Fruit fly (Drosophila melanogaster) whole organism, embryonic: Measurements from ENCODE around the gene CG43389.

Experiments used
- C15 ChIP-seq: fragments of 200-800 bp; sonication (Bioruptor generic); IDR thresholded peaks from 3 replicates; pipeline ENCODE4 v1.3.6; 2022; ENCODE audit warnings: missing biosample characterization, missing genetic modification characterization
- CG10209 ChIP-seq: fragments of 200-800 bp; sonication (Bioruptor generic); optimal IDR thresholded peaks from 3 replicates; lab custom pipeline; 2017; ENCODE audit warnings: missing biosample characterization, mild to moderate bottlenecking, missing genetic modification characterization, missing genetic modification reagents
- CG10274 ChIP-seq: fragments of 200-800 bp; sonication (Bioruptor generic); optimal IDR thresholded peaks from 3 replicates; lab custom pipeline; 2017; ENCODE audit warnings: missing biosample characterization, mild to moderate bottlenecking, missing genetic modification characterization
- CG10366 ChIP-seq: fragments of 200-800 bp; sonication (Bioruptor generic); IDR thresholded peaks from 2 replicates; pipeline ENCODE4 v1.3.6; 2022; ENCODE audit warnings: missing biosample characterization, missing genetic modification characterization
- CG13123 ChIP-seq: fragments of 200-800 bp; sonication (Bioruptor generic); optimal IDR thresholded peaks from 2 replicates; lab custom pipeline; 2016; ENCODE audit warnings: missing biosample characterization, missing genetic modification characterization
- CG13296 ChIP-seq: fragments of 200-800 bp; sonication (Bioruptor generic); optimal IDR thresholded peaks from 3 replicates; lab custom pipeline; 2018; ENCODE audit warnings: missing biosample characterization, mild to moderate bottlenecking, missing genetic modification characterization
- CG1603 ChIP-seq: fragments of 200-800 bp; sonication (Bioruptor generic); optimal IDR thresholded peaks from 2 replicates; lab custom pipeline; 2019; ENCODE audit warnings: missing biosample characterization, mild to moderate bottlenecking, missing genetic modification characterization, moderate library complexity
- CG16813 ChIP-seq: fragments of 200-800 bp; sonication (Bioruptor generic); IDR thresholded peaks from 3 replicates; pipeline ENCODE4 v1.3.6; 2022; ENCODE audit warnings: missing biosample characterization, missing genetic modification characterization; ENCODE audit not compliant: partially characterized antibody
- CG17186 ChIP-seq: fragments of 200-800 bp; sonication (Bioruptor generic); optimal IDR thresholded peaks from 3 replicates; lab custom pipeline; 2017; ENCODE audit warnings: missing biosample characterization, missing genetic modification reagents, missing genetic modification characterization
- CG17361 ChIP-seq: fragments of 200-800 bp; sonication (Bioruptor generic); IDR thresholded peaks from 3 replicates; pipeline ENCODE4 v1.3.6; 2022; ENCODE audit warnings: missing biosample characterization, missing genetic modification characterization
- CG2202 ChIP-seq: fragments of 200-800 bp; sonication (Bioruptor generic); optimal IDR thresholded peaks from 2 replicates; lab custom pipeline; 2018; ENCODE audit warnings: missing biosample characterization, mild to moderate bottlenecking, missing genetic modification characterization
- CG2712 ChIP-seq: fragments of 200-800 bp; optimal IDR thresholded peaks from 3 replicates; lab custom pipeline; 2019; ENCODE audit warnings: missing biosample characterization, mild to moderate bottlenecking, missing genetic modification characterization, moderate library complexity
- CG30403 ChIP-seq: fragments of 200-800 bp; sonication (Bioruptor generic); optimal IDR thresholded peaks from 3 replicates; lab custom pipeline; 2016; ENCODE audit warnings: missing biosample characterization, missing genetic modification characterization
- CG3163 ChIP-seq: fragments of 200-800 bp; sonication (Bioruptor generic); optimal IDR thresholded peaks from 3 replicates; lab custom pipeline; 2016; ENCODE audit warnings: missing biosample characterization, missing genetic modification characterization
- CG34224 ChIP-seq: fragments of 200-800 bp; sonication (Bioruptor generic); IDR thresholded peaks from 3 replicates; pipeline ENCODE4 v1.3.6; 2022; ENCODE audit warnings: missing biosample characterization, missing genetic modification characterization; ENCODE audit not compliant: partially characterized antibody
- CG42726 ChIP-seq: fragments of 200-800 bp; sonication (Bioruptor generic); IDR thresholded peaks from 2 replicates; pipeline ENCODE4 v1.3.6; 2022; ENCODE audit warnings: missing biosample characterization, missing genetic modification characterization; ENCODE audit not compliant: partially characterized antibody
- CG4730 ChIP-seq: fragments of 200-800 bp; sonication (Bioruptor generic); IDR thresholded peaks from 2 replicates; pipeline ENCODE4 v1.3.6; 2022; ENCODE audit warnings: missing biosample characterization, missing genetic modification characterization
- Camta ChIP-seq: fragments of 200-800 bp; sonication (Bioruptor generic); optimal IDR thresholded peaks from 2 replicates; lab custom pipeline; 2016; ENCODE audit warnings: missing biosample characterization, missing genetic modification characterization
- Dfd ChIP-seq, 2 experiments: fragments of >200 bp; optimal IDR thresholded peaks; 2 replicates each; lab custom pipeline; 2017; ENCODE audit warnings: missing biosample characterization in 2 of 2, missing genetic modification characterization in 2 of 2
- E2f1 ChIP-seq: fragments of 200-800 bp; sonication (Bioruptor generic); IDR thresholded peaks from 2 replicates; pipeline ENCODE4 v1.3.6; 2022; ENCODE audit warnings: missing biosample characterization, missing genetic modification characterization
- Fer3 ChIP-seq: fragments of 200-800 bp; sonication (Bioruptor generic); optimal IDR thresholded peaks from 2 replicates; lab custom pipeline; 2018; ENCODE audit warnings: missing biosample characterization, mild to moderate bottlenecking, missing genetic modification characterization, moderate library complexity
- GATAe ChIP-seq: fragments of 200-800 bp; sonication (Bioruptor generic); conservative IDR thresholded peaks from 2 replicates; pipeline ENCODE4 v1.3.6; 2022; ENCODE audit warnings: missing biosample characterization, missing genetic modification characterization
- Lpt ChIP-seq: fragments of >200 bp; optimal IDR thresholded peaks from 2 replicates; lab custom pipeline; 2018; ENCODE audit warnings: missing biosample characterization, missing genetic modification characterization
- Myb ChIP-seq: fragments of 200-800 bp; sonication (Bioruptor generic); optimal IDR thresholded peaks from 2 replicates; lab custom pipeline; 2016; ENCODE audit warnings: missing biosample characterization, missing genetic modification characterization
- NC2α ChIP-seq: fragments of 200-800 bp; sonication (Bioruptor generic); optimal IDR thresholded peaks from 2 replicates; lab custom pipeline; 2016; ENCODE audit warnings: missing biosample characterization, missing genetic modification characterization
- Oli ChIP-seq: fragments of 200-800 bp; sonication (Bioruptor generic); optimal IDR thresholded peaks from 2 replicates; lab custom pipeline; 2018; ENCODE audit warnings: missing biosample characterization, mild to moderate bottlenecking, missing genetic modification characterization, moderate library complexity
- Ptx1 ChIP-seq: fragments of 200-800 bp; sonication (Bioruptor generic); IDR thresholded peaks from 2 replicates; pipeline ENCODE4 v1.3.6; 2022; ENCODE audit warnings: missing biosample characterization, missing genetic modification characterization
- Stat92E ChIP-seq, 3 experiments: fragments of >200 bp in 2 of 3; fragments of 200-800 bp in 1 of 3; sonication (Bioruptor generic) in 1 of 3; optimal IDR thresholded peaks; 2 replicates each; lab custom pipeline; 2017 to 2019; ENCODE audit warnings: missing biosample characterization in 3 of 3, missing genetic modification characterization in 3 of 3, mild to moderate bottlenecking in 1 of 3, moderate library complexity in 1 of 3
- Trl ChIP-seq, 3 experiments: fragments of >200 bp in 2 of 3; fragments of 200-800 bp in 1 of 3; sonication (Bioruptor generic) in 1 of 3; optimal IDR thresholded peaks; 2 replicates in 1 of 3; 3 replicates in 2 of 3; lab custom pipeline; 2016 to 2017; ENCODE audit warnings: missing biosample characterization in 1 of 3, missing genetic modification characterization in 1 of 3
- Usf ChIP-seq: fragments of 200-800 bp; sonication (Bioruptor generic); optimal IDR thresholded peaks from 2 replicates; lab custom pipeline; 2017; ENCODE audit warnings: missing genotype, missing biosample characterization, missing genetic modification characterization
- br ChIP-seq: fragments of >200 bp; optimal IDR thresholded peaks from 2 replicates; lab custom pipeline; 2017
- btn ChIP-seq: fragments of 200-800 bp; sonication (Bioruptor generic); optimal IDR thresholded peaks from 2 replicates; lab custom pipeline; 2016; ENCODE audit warnings: missing biosample characterization, missing genetic modification characterization
- ci ChIP-seq: fragments of 200-800 bp; sonication (Bioruptor generic); IDR thresholded peaks from 3 replicates; pipeline ENCODE4 v1.3.6; 2022; ENCODE audit warnings: missing biosample characterization, missing genetic modification characterization
- crp ChIP-seq, 2 experiments: fragments of 200-800 bp; sonication (Bioruptor generic); optimal IDR thresholded peaks; 2 replicates in 1 of 2; 3 replicates in 1 of 2; lab custom pipeline; 2017; ENCODE audit warnings: missing biosample characterization in 2 of 2, missing genetic modification characterization in 2 of 2, mild to moderate bottlenecking in 1 of 2, moderate library complexity in 1 of 2
- dmrt11E ChIP-seq: fragments of 200-800 bp; sonication (Bioruptor generic); optimal IDR thresholded peaks from 3 replicates; lab custom pipeline; 2018; ENCODE audit warnings: missing biosample characterization, mild to moderate bottlenecking, missing genetic modification characterization, moderate library complexity
- dmrt99B ChIP-seq: fragments of 200-800 bp; sonication (Bioruptor generic); optimal IDR thresholded peaks from 2 replicates; lab custom pipeline; 2018; ENCODE audit warnings: missing biosample characterization, mild to moderate bottlenecking, missing genetic modification characterization, moderate library complexity
- fd96Cb ChIP-seq: fragments of 200-800 bp; sonication (Bioruptor generic); optimal IDR thresholded peaks from 2 replicates; lab custom pipeline; 2018; ENCODE audit warnings: missing biosample characterization, mild to moderate bottlenecking, missing genetic modification characterization, moderate library complexity
- gem ChIP-seq: fragments of 200-800 bp; sonication (Bioruptor generic); optimal IDR thresholded peaks from 2 replicates; lab custom pipeline; 2019; ENCODE audit warnings: missing biosample characterization, mild to moderate bottlenecking, missing genetic modification characterization, moderate library complexity
- hb ChIP-seq: fragments of 200-800 bp; sonication (Bioruptor generic); IDR thresholded peaks from 3 replicates; pipeline ENCODE4 v1.3.6; 2022; ENCODE audit warnings: missing biosample characterization, missing genetic modification characterization; ENCODE audit not compliant: partially characterized antibody
- hkb ChIP-seq, 2 experiments: fragments of 200-800 bp in 1 of 2; fragments of >200 bp in 1 of 2; sonication (Bioruptor generic) in 1 of 2; IDR thresholded peaks in 1 of 2; optimal IDR thresholded peaks in 1 of 2; 2 replicates each; pipeline versions ENCODE4 v1.3.6 to Lab custom; 2017 to 2022; ENCODE audit warnings: missing biosample characterization in 1 of 2, missing genetic modification characterization in 1 of 2
- insv ChIP-seq, 2 experiments: fragments of 200-800 bp; sonication (Bioruptor generic); optimal IDR thresholded peaks; 3 replicates each; lab custom pipeline; 2016 to 2018; ENCODE audit warnings: missing biosample characterization in 2 of 2, missing genetic modification characterization in 2 of 2
- kni ChIP-seq: fragments of 200-800 bp; sonication (Bioruptor generic); optimal IDR thresholded peaks from 3 replicates; lab custom pipeline; 2017; ENCODE audit warnings: mild to moderate bottlenecking, missing biosample characterization, missing genetic modification reagents, missing genetic modification characterization
- maf-S ChIP-seq: fragments of 200-800 bp; sonication (Bioruptor generic); optimal IDR thresholded peaks from 2 replicates; lab custom pipeline; 2016; ENCODE audit warnings: missing biosample characterization, missing genetic modification characterization
- pfk ChIP-seq: fragments of 200-800 bp; sonication (Bioruptor generic); optimal IDR thresholded peaks from 2 replicates; lab custom pipeline; 2018; ENCODE audit warnings: missing biosample characterization, mild to moderate bottlenecking, missing genetic modification characterization, moderate library complexity
- row ChIP-seq: fragments of 200-800 bp; sonication (Bioruptor generic); IDR thresholded peaks from 3 replicates; pipeline ENCODE4 v1.3.6; 2022; ENCODE audit warnings: missing biosample characterization, missing genetic modification characterization
- sens-2 ChIP-seq: fragments of 200-800 bp; sonication (Bioruptor generic); IDR thresholded peaks from 2 replicates; pipeline ENCODE4 v1.3.6; 2022; ENCODE audit warnings: missing biosample characterization, missing genetic modification characterization
- sob ChIP-seq: fragments of 200-800 bp; sonication (Bioruptor generic); IDR thresholded peaks from 2 replicates; pipeline ENCODE4 v1.3.6; 2022; ENCODE audit warnings: missing biosample characterization, missing genetic modification characterization
- sqz ChIP-seq: fragments of 200-800 bp; sonication (Bioruptor generic); optimal IDR thresholded peaks from 3 replicates; lab custom pipeline; 2018; ENCODE audit warnings: missing biosample characterization, mild to moderate bottlenecking, missing genetic modification characterization

CG43389 gene

DNA sequence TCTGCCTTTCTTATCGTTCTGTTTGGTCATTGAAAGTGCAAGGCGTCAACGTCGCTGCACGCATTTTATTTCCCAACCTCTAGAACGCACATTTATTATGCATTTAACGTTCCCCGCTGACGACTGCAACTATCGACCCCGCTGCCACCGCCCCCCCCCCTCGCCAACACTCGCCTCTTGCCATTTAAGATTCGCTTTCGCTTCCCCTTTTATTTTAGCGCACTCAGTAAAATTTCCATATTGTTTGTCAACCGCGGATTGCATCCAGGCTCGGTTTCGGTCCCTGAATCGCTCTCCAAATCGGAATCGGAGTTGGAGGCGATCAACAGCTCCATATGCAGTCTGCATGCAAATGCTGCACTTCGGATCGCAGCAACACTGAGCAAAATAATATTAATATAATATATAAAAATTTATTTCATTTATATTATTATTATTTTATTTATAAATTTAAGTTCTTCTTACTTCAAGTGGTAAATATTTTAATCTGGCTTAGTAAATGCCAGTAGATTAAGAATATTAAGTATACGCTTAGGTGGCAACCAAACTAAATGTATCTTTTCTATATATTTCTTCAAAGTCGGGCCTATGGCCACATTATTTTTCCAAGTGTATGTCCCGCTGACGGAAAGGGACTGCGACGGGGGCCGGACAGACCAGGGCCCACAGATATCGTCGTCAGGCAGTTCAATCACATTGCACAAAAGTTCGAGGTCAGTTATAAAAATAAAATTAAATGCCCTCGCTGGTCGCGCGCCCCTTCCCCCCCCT, 7.0 kb upstream of the CG43389 start (continued):
- TF ChIP-seq fd96Cb (tag; lab: Kevin White, UChicago) (peak; percentile 38), CG17361 (0 out of 3 replicates have a peak, but pooled peaks have one; percentile 32), sqz (GFP tag; lab: Kevin White, UChicago) (no peak), insv (GFP tag; optimal IDR thresholded peaks at IDR 0.05; lab: Kevin White, UChicago) (no peak), dmrt11E (peak; percentile 55), hb (GFP tag; lab: Robert Waterston, UW) (no peak), gem (tag; lab: Kevin White, UChicago) (peak; percentile 63), Trl (optimal IDR thresholded peaks at IDR 0.05; lab: Kevin White, UChicago) (no peak), Trl (GFP tag; optimal IDR thresholded peaks at IDR 0.05; lab: Kevin White, UChicago) (no peak), sob (GFP tag; lab: Robert Waterston, UW) (no peak), CG1603 (peak; percentile 2), row (GFP tag; lab: Robert Waterston, UW) (peak; percentile 25; the same call in 2 of the 3 replicates), CG13123 (GFP tag; lab: Kevin White, UChicago) (no peak), hkb (optimal IDR thresholded peaks at IDR 0.05; lab: Kevin White, UChicago) (no peak), hkb (GFP tag; IDR thresholded peaks at IDR 0.05; lab: Robert Waterston, UW) (0 out of 2 replicates have a peak, but pooled peaks have one; percentile 19), CG10209 (GFP tag; lab: Kevin White, UChicago) (peak; percentile 12), Fer3 (tag; lab: Kevin White, UChicago) (no peak), GATAe (GFP tag; lab: Robert Waterston, UW) (no peak), CG3163 (GFP tag; lab: Kevin White, UChicago) (no peak), CG34224 (GFP tag; lab: Robert Waterston, UW) (no peak), crp (GFP tag; optimal IDR thresholded peaks at IDR 0.05; lab: Kevin White, UChicago) (no peak), C15 (GFP tag; lab: Robert Waterston, UW) (no peak), btn (GFP tag; lab: Kevin White, UChicago) (no peak), CG10274 (GFP tag; lab: Kevin White, UChicago) (no peak), CG17186 (GFP tag; lab: Kevin White, UChicago) (no peak), CG16813 (no peak), kni (GFP tag; lab: Kevin White, UChicago) (no peak), ci (GFP tag; lab: Robert Waterston, UW) (0 out of 3 replicates have a peak, but pooled peaks have one; percentile 43), Myb (GFP tag; lab: Kevin White, UChicago) (no peak), CG4730 (GFP tag; lab: Robert Waterston, UW) (no peak), Dfd (GFP tag; optimal IDR thresholded peaks at IDR 0.05; lab: Kevin White, UChicago) (no peak), CG2202 (tag; lab: Kevin White, UChicago) (no peak), CG10366 (GFP tag; lab: Robert Waterston, UW) (peak; percentile 41; the same call in 1 of the 2 replicates), Camta (no peak), CG13296 (GFP tag; lab: Kevin White, UChicago) (no peak), maf-S (no peak), E2f1 (GFP tag; lab: Robert Waterston, UW) (no peak), Lpt (GFP tag; lab: Kevin White, UChicago) (no peak), NC2α (GFP tag; lab: Kevin White, UChicago) (no peak), Ptx1 (GFP tag; lab: Robert Waterston, UW) (0 out of 2 replicates have a peak, but pooled peaks have one; percentile 11), CG42726 (GFP tag; lab: Robert Waterston, UW) (no peak), dmrt99B (tag; lab: Kevin White, UChicago) (peak; percentile 77), CG2712 (tag; lab: Kevin White, UChicago) (peak; percentile 53), CG30403 (GFP tag; lab: Kevin White, UChicago) (no peak), Oli (peak; percentile 51), sens-2 (GFP tag; lab: Robert Waterston, UW) (no peak), Usf (GFP tag; lab: Kevin White, UChicago) (no peak), br (lab: Kevin White, UChicago) (no peak), Stat92E (GFP tag; optimal IDR thresholded peaks at IDR 0.05; lab: Kevin White, UChicago) (no peak), pfk (GFP tag; lab: Kevin White, UChicago) (no peak)
